Fruit fly (Drosophila melanogaster): ENCODE data around the gene HIP.
A peak's percentile ranks its signal among the peaks of the same experiment; 100 is the strongest.

HIP gene

dm6 chrX:3772811-3773740 lies 25.9 kb upstream of the HIP start (continued):
- TF ChIP-seq CG8632 (GFP tag; optimal IDR thresholded peaks at IDR 0.05) (no peak), achi (GFP tag; optimal IDR thresholded peaks at IDR 0.05) (peak; percentile 32), CG11294 (GFP tag; IDR thresholded peaks at IDR 0.05) (peak; percentile 47; the same call in 1 of the 2 replicates), CG10631 (GFP tag; optimal IDR thresholded peaks at IDR 0.05) (peak; percentile 34), Sox102F (GFP tag; optimal IDR thresholded peaks at IDR 0.05) (no peak), Eip93F (GFP tag; optimal IDR thresholded peaks at IDR 0.05) (no peak), CG6792 (GFP tag; optimal IDR thresholded peaks at IDR 0.05) (no peak), Lpt (GFP tag; optimal IDR thresholded peaks at IDR 0.05) (peak; percentile 47), Ets21C (GFP tag; optimal IDR thresholded peaks at IDR 0.05) (no peak), CG6808 (GFP tag; optimal IDR thresholded peaks at IDR 0.05) (no peak), dsx (GFP tag; optimal IDR thresholded peaks at IDR 0.05; ENCODE audit: poor library complexity, severe bottlenecking) (no peak), Blimp-1 (GFP tag; optimal IDR thresholded peaks at IDR 0.05) (no peak), CG3919 (GFP tag; optimal IDR thresholded peaks at IDR 0.05) (peak; percentile 27), fd59A (GFP tag; optimal IDR thresholded peaks at IDR 0.05) (no peak), CG31627 (GFP tag; optimal IDR thresholded peaks at IDR 0.05) (no peak), Gug (GFP tag; IDR thresholded peaks at IDR 0.05) (peak; percentile 64), svp (GFP tag) (peak; percentile 57), Hr38 (GFP tag; optimal IDR thresholded peaks at IDR 0.05) (no peak), CG1621 (tag; optimal IDR thresholded peaks at IDR 0.05) (no peak), OdsH (GFP tag; optimal IDR thresholded peaks at IDR 0.05) (peak; percentile 32), CG8319 (GFP tag; optimal IDR thresholded peaks at IDR 0.05) (no peak), spab (GFP tag; optimal IDR thresholded peaks at IDR 0.05) (peak; percentile 7), CG3032 (tag; optimal IDR thresholded peaks at IDR 0.05) (peak; percentile 12), net (GFP tag; optimal IDR thresholded peaks at IDR 0.05) (no peak), Hr39 (GFP tag; optimal IDR thresholded peaks at IDR 0.05) (no peak), salr (GFP tag; optimal IDR thresholded peaks at IDR 0.05) (peak in 1 of 2 experiments; percentile 50), CG9139 (GFP tag; optimal IDR thresholded peaks at IDR 0.05) (no peak), Ets96B (tag; optimal IDR thresholded peaks at IDR 0.05) (peak; percentile 36), pdm3 (GFP tag; optimal IDR thresholded peaks at IDR 0.05) (peak; percentile 55)

dm6 chrX:3774277-3774676 lies 24.7 kb upstream of the HIP start:
- TF ChIP-seq Hr4 (GFP tag; optimal IDR thresholded peaks at IDR 0.05) (peak; percentile 94), fkh (GFP tag; optimal IDR thresholded peaks at IDR 0.05) (peak; percentile 53), CG6808 (GFP tag; optimal IDR thresholded peaks at IDR 0.05) (peak; percentile 42), CG6276 (GFP tag; optimal IDR thresholded peaks at IDR 0.05) (peak; percentile 85), OdsH (GFP tag; optimal IDR thresholded peaks at IDR 0.05) (peak; percentile 86), CG3919 (GFP tag; optimal IDR thresholded peaks at IDR 0.05) (peak; percentile 76), net (GFP tag; optimal IDR thresholded peaks at IDR 0.05) (peak; percentile 83), Gug (GFP tag; IDR thresholded peaks at IDR 0.05) (peak; percentile 89), Sox14 (GFP tag; optimal IDR thresholded peaks at IDR 0.05) (peak; percentile 78), CG6854 (GFP tag; optimal IDR thresholded peaks at IDR 0.05) (no peak), CG11762 (GFP tag; optimal IDR thresholded peaks at IDR 0.05; ENCODE audit: insufficient read depth) (peak; percentile 66), Hr38 (GFP tag; optimal IDR thresholded peaks at IDR 0.05) (no peak), Blimp-1 (GFP tag; optimal IDR thresholded peaks at IDR 0.05) (peak; percentile 25), salr (GFP tag; optimal IDR thresholded peaks at IDR 0.05) (peak; percentile 0 to 49), CG34406 (GFP tag; optimal IDR thresholded peaks at IDR 0.05) (peak; percentile 76), Ets96B (tag; optimal IDR thresholded peaks at IDR 0.05) (peak; percentile 65), CG8632 (GFP tag; optimal IDR thresholded peaks at IDR 0.05) (peak; percentile 74), Ets21C (GFP tag; optimal IDR thresholded peaks at IDR 0.05) (peak; percentile 69), Met (GFP tag; optimal IDR thresholded peaks at IDR 0.05) (peak; percentile 84), vri (GFP tag; optimal IDR thresholded peaks at IDR 0.05) (peak; percentile 75), CG4318 (GFP tag; optimal IDR thresholded peaks at IDR 0.05) (peak; percentile 75), CG8119 (GFP tag; IDR thresholded peaks at IDR 0.05) (peak; percentile 92), CG11294 (GFP tag; IDR thresholded peaks at IDR 0.05) (peak; percentile 90), Sox102F (GFP tag; optimal IDR thresholded peaks at IDR 0.05) (peak; percentile 71), ss (GFP tag; optimal IDR thresholded peaks at IDR 0.05) (peak; percentile 27 to 29), CG10631 (GFP tag; optimal IDR thresholded peaks at IDR 0.05) (peak; percentile 77), achi (GFP tag; optimal IDR thresholded peaks at IDR 0.05) (peak; percentile 80), dac (GFP tag; optimal IDR thresholded peaks at IDR 0.05) (peak; percentile 49), CG10669 (GFP tag; optimal IDR thresholded peaks at IDR 0.05) (peak; percentile 65), CG11902 (GFP tag; optimal IDR thresholded peaks at IDR 0.05) (peak; percentile 52), topi (GFP tag; optimal IDR thresholded peaks at IDR 0.05) (peak; percentile 83), CG1621 (tag; optimal IDR thresholded peaks at IDR 0.05) (peak; percentile 46), CG6792 (GFP tag; optimal IDR thresholded peaks at IDR 0.05) (peak; percentile 70), CG31627 (GFP tag; optimal IDR thresholded peaks at IDR 0.05) (peak; percentile 80)
